Worm (Caenorhabditis elegans) whole organism, early embryonic: ENCODE data around the gene atl-1.

Source experiments
- F13C5.2 ChIP-seq: sonication (generic microtip); optimal IDR thresholded peaks from 2 replicates; lab custom pipeline; 2017; ENCODE audit warnings: mild to moderate bottlenecking, missing genetic modification characterization, inconsistent platforms, missing compliant biosample characterization
- aly-1 ChIP-seq: sonication (generic microtip); optimal IDR thresholded peaks from 2 replicates; lab custom pipeline; 2016; ENCODE audit warnings: missing genetic modification characterization, missing compliant biosample characterization
- ama-1 ChIP-seq: fragments of 150-350 bp; optimal IDR thresholded peaks from 2 replicates; lab custom pipeline; 2014
- hnd-1 ChIP-seq: sonication (generic microtip); optimal IDR thresholded peaks from 2 replicates; lab custom pipeline; 2016; ENCODE audit warnings: missing genetic modification characterization, missing compliant biosample characterization
- tbx-11 ChIP-seq: fragments of 200-800 bp; sonication (Bioruptor generic); IDR thresholded peaks from 2 replicates; pipeline ENCODE4 v1.3.6; 2022; ENCODE audit warnings: missing genetic modification characterization, missing compliant biosample characterization
- tra-4 ChIP-seq: sonication (generic microtip); optimal IDR thresholded peaks from 2 replicates; lab custom pipeline; 2017; ENCODE audit warnings: missing genetic modification characterization, missing compliant biosample characterization

- TF ChIP-seq tbx-11 (GFP tag; lab: Robert Waterston, UW) (no peak), F13C5.2 (tag; lab: Kevin White, UChicago) (no peak), tra-4 (tag; lab: Kevin White, UChicago) (no peak), aly-1 (tag; lab: Kevin White, UChicago) (no peak), hnd-1 (tag; lab: Kevin White, UChicago) (no peak), ama-1 (lab: Kevin White, UChicago) (no peak)
Measured at ce11 chrV:9609217-9609616, 36.2 kb downstream of the atl-1 start.
